Fruit fly (Drosophila melanogaster) whole organism, embryonic: ENCODE measurements around the gene CaMKII.

Experiments used
- BEAF-32 ChIP-seq: fragments of 200-800 bp; sonication (Bioruptor generic); optimal IDR thresholded peaks from 3 replicates; lab custom pipeline; 2017; ENCODE audit warnings: missing biosample characterization, missing genetic modification characterization, mild to moderate bottlenecking, moderate library complexity, missing genetic modification reagents
- Bgb ChIP-seq: fragments of 200-800 bp; sonication (Bioruptor generic); IDR thresholded peaks from 2 replicates; pipeline ENCODE4 v1.3.6; 2022; ENCODE audit warnings: missing biosample characterization, missing genetic modification characterization; ENCODE audit not compliant: partially characterized antibody
- CG10209 ChIP-seq: fragments of 200-800 bp; sonication (Bioruptor generic); optimal IDR thresholded peaks from 3 replicates; lab custom pipeline; 2017; ENCODE audit warnings: missing biosample characterization, mild to moderate bottlenecking, missing genetic modification characterization, missing genetic modification reagents
- CG10366 ChIP-seq: fragments of 200-800 bp; sonication (Bioruptor generic); IDR thresholded peaks from 2 replicates; pipeline ENCODE4 v1.3.6; 2022; ENCODE audit warnings: missing biosample characterization, missing genetic modification characterization
- CG11247 ChIP-seq: fragments of 200-800 bp; sonication (Bioruptor generic); IDR thresholded peaks from 2 replicates; pipeline ENCODE4 v1.3.6; 2022; ENCODE audit warnings: missing biosample characterization, missing genetic modification characterization
- CG12104 ChIP-seq: fragments of 200-800 bp; sonication (Bioruptor generic); optimal IDR thresholded peaks from 3 replicates; lab custom pipeline; 2016; ENCODE audit warnings: missing biosample characterization, missing genetic modification characterization
- CG12769 ChIP-seq: fragments of 200-800 bp; sonication (Bioruptor generic); optimal IDR thresholded peaks from 2 replicates; lab custom pipeline; 2019; ENCODE audit warnings: missing biosample characterization, mild to moderate bottlenecking, missing genetic modification characterization, moderate library complexity
- CG13123 ChIP-seq: fragments of 200-800 bp; sonication (Bioruptor generic); optimal IDR thresholded peaks from 2 replicates; lab custom pipeline; 2016; ENCODE audit warnings: missing biosample characterization, missing genetic modification characterization
- CG17829 ChIP-seq: fragments of 200-800 bp; optimal IDR thresholded peaks from 2 replicates; lab custom pipeline; 2019; ENCODE audit warnings: missing biosample characterization, mild to moderate bottlenecking, missing genetic modification characterization, moderate library complexity
- CG2199 ChIP-seq: fragments of 200-800 bp; sonication (Bioruptor generic); IDR thresholded peaks from 3 replicates; pipeline ENCODE4 v1.3.6; 2022; ENCODE audit warnings: missing biosample characterization, missing genetic modification characterization
- CG2712 ChIP-seq: fragments of 200-800 bp; optimal IDR thresholded peaks from 3 replicates; lab custom pipeline; 2019; ENCODE audit warnings: missing biosample characterization, mild to moderate bottlenecking, missing genetic modification characterization, moderate library complexity
- CG3163 ChIP-seq: fragments of 200-800 bp; sonication (Bioruptor generic); optimal IDR thresholded peaks from 3 replicates; lab custom pipeline; 2016; ENCODE audit warnings: missing biosample characterization, missing genetic modification characterization
- CG32772 ChIP-seq: fragments of 200-800 bp; sonication (Bioruptor generic); IDR thresholded peaks from 2 replicates; pipeline ENCODE4 v1.3.6; 2022; ENCODE audit warnings: missing biosample characterization, missing genetic modification characterization
- CG6175 ChIP-seq: fragments of 200-800 bp; sonication (Bioruptor generic); IDR thresholded peaks from 3 replicates; pipeline ENCODE4 v1.3.6; 2022; ENCODE audit warnings: missing biosample characterization, missing genetic modification characterization
- CG6654 ChIP-seq: fragments of 200-800 bp; sonication (Bioruptor generic); optimal IDR thresholded peaks from 2 replicates; lab custom pipeline; 2017; ENCODE audit warnings: missing biosample characterization, mild to moderate bottlenecking, missing genetic modification characterization
- CG6689 ChIP-seq: fragments of 200-800 bp; sonication (Bioruptor generic); IDR thresholded peaks from 2 replicates; pipeline ENCODE4 v1.3.6; 2022; ENCODE audit warnings: missing biosample characterization, missing genetic modification characterization
- CG7556 ChIP-seq: fragments of 200-800 bp; sonication (Bioruptor generic); optimal IDR thresholded peaks from 2 replicates; lab custom pipeline; 2017; ENCODE audit warnings: missing biosample characterization, mild to moderate bottlenecking, missing genetic modification characterization
- CG7786 ChIP-seq: fragments of 200-800 bp; sonication (Bioruptor generic); optimal IDR thresholded peaks from 2 replicates; lab custom pipeline; 2016; ENCODE audit warnings: missing biosample characterization, missing genetic modification characterization
- CG9727 ChIP-seq: fragments of 200-800 bp; sonication (Bioruptor generic); optimal IDR thresholded peaks from 3 replicates; lab custom pipeline; 2017; ENCODE audit warnings: missing biosample characterization, mild to moderate bottlenecking, missing genetic modification characterization
- CG9817 ChIP-seq: fragments of 200-800 bp; sonication (Bioruptor generic); optimal IDR thresholded peaks from 2 replicates; lab custom pipeline; 2018; ENCODE audit warnings: missing biosample characterization, mild to moderate bottlenecking, missing genetic modification characterization, moderate library complexity
- D19A ChIP-seq: fragments of 200-800 bp; optimal IDR thresholded peaks from 3 replicates; lab custom pipeline; 2019; ENCODE audit warnings: missing biosample characterization, mild to moderate bottlenecking, missing genetic modification characterization, moderate library complexity
- Dip2 ChIP-seq: fragments of 200-800 bp; sonication (Bioruptor generic); IDR thresholded peaks from 2 replicates; pipeline ENCODE4 v1.3.6; 2022; ENCODE audit warnings: missing biosample characterization, missing genetic modification characterization
- Dip3 ChIP-seq: fragments of 200-800 bp; sonication (Bioruptor generic); optimal IDR thresholded peaks from 3 replicates; lab custom pipeline; 2016; ENCODE audit warnings: missing biosample characterization, missing genetic modification characterization
- Fer1 ChIP-seq: fragments of 200-800 bp; sonication (Bioruptor generic); optimal IDR thresholded peaks from 2 replicates; lab custom pipeline; 2017; ENCODE audit warnings: missing biosample characterization, mild to moderate bottlenecking, missing genetic modification characterization
- HmgD ChIP-seq: fragments of 200-800 bp; sonication (Bioruptor generic); optimal IDR thresholded peaks from 3 replicates; lab custom pipeline; 2016; ENCODE audit warnings: missing biosample characterization, missing genetic modification characterization
- MBD-R2 ChIP-seq: fragments of 200-800 bp; sonication (Bioruptor generic); IDR thresholded peaks from 2 replicates; pipeline ENCODE4 v1.3.6; 2022; ENCODE audit warnings: missing biosample characterization, missing genetic modification characterization
- Med ChIP-seq: fragments of 200-800 bp; sonication (Bioruptor generic); peaks from one replicate; lab custom pipeline; 2016; ENCODE audit warnings: missing biosample characterization, missing genetic modification characterization, mild to moderate bottlenecking, inconsistent platforms, moderate library complexity
- Nf-YB ChIP-seq: fragments of 200-800 bp; sonication (Bioruptor generic); optimal IDR thresholded peaks from 3 replicates; lab custom pipeline; 2019; ENCODE audit warnings: missing biosample characterization, mild to moderate bottlenecking, missing genetic modification characterization, moderate library complexity
- Optix ChIP-seq: fragments of 200-800 bp; sonication (Bioruptor generic); IDR thresholded peaks from 3 replicates; pipeline ENCODE4 v1.3.6; 2022; ENCODE audit warnings: missing biosample characterization, missing genetic modification characterization
- YL-1 ChIP-seq: fragments of 200-800 bp; sonication (Bioruptor generic); optimal IDR thresholded peaks from 3 replicates; lab custom pipeline; 2017; ENCODE audit warnings: missing biosample characterization, mild to moderate bottlenecking, missing genetic modification characterization
- abd-A ChIP-seq: fragments of 200-800 bp; sonication (Bioruptor generic); optimal IDR thresholded peaks from 3 replicates; lab custom pipeline; 2019; ENCODE audit warnings: missing biosample characterization, mild to moderate bottlenecking, missing genetic modification characterization, moderate library complexity
- bowl ChIP-seq: fragments of 200-800 bp; sonication (Bioruptor generic); IDR thresholded peaks from 2 replicates; pipeline ENCODE4 v1.3.6; 2022; ENCODE audit warnings: missing biosample characterization, missing genetic modification characterization
- cad ChIP-seq: fragments of >200 bp; optimal IDR thresholded peaks from 2 replicates; lab custom pipeline; 2017; ENCODE audit warnings: missing biosample characterization, missing genetic modification characterization
- crp ChIP-seq, 2 experiments: fragments of 200-800 bp; sonication (Bioruptor generic); optimal IDR thresholded peaks; 2 replicates in 1 of 2; 3 replicates in 1 of 2; lab custom pipeline; 2017; ENCODE audit warnings: missing biosample characterization in 2 of 2, missing genetic modification characterization in 2 of 2, mild to moderate bottlenecking in 1 of 2, moderate library complexity in 1 of 2
- ewg ChIP-seq: fragments of 200-800 bp; sonication (Bioruptor generic); optimal IDR thresholded peaks from 3 replicates; lab custom pipeline; 2017; ENCODE audit warnings: mild to moderate bottlenecking, missing biosample characterization, missing genetic modification reagents, missing genetic modification characterization
- ftz-f1 ChIP-seq: fragments of 200-800 bp; sonication (Bioruptor generic); optimal IDR thresholded peaks from 2 replicates; lab custom pipeline; 2016; ENCODE audit warnings: missing biosample characterization, missing genetic modification characterization
- gcm2 ChIP-seq: fragments of 200-800 bp; sonication (Bioruptor generic); optimal IDR thresholded peaks from 2 replicates; lab custom pipeline; 2016; ENCODE audit warnings: missing biosample characterization, missing genetic modification characterization
- grau ChIP-seq: fragments of 200-800 bp; optimal IDR thresholded peaks from 3 replicates; lab custom pipeline; 2019; ENCODE audit warnings: missing biosample characterization, mild to moderate bottlenecking, missing genetic modification characterization, moderate library complexity
- gro ChIP-seq: fragments of 200-800 bp; sonication (Bioruptor generic); optimal IDR thresholded peaks from 2 replicates; lab custom pipeline; 2016; ENCODE audit warnings: missing biosample characterization, missing genetic modification characterization
- gt ChIP-seq: fragments of 200-800 bp; sonication (Bioruptor generic); IDR thresholded peaks from 2 replicates; pipeline ENCODE4 v1.3.6; 2022; ENCODE audit warnings: missing biosample characterization, missing genetic modification characterization
- lov ChIP-seq, 2 experiments: fragments of 200-800 bp in 1 of 2; fragments of >200 bp in 1 of 2; sonication (Bioruptor generic) in 1 of 2; IDR thresholded peaks in 1 of 2; optimal IDR thresholded peaks in 1 of 2; 2 replicates in 1 of 2; 3 replicates in 1 of 2; pipeline versions ENCODE4 v1.3.6 to Lab custom; 2017 to 2022; ENCODE audit warnings: missing biosample characterization in 1 of 2, missing genetic modification characterization in 1 of 2
- otp ChIP-seq: fragments of 200-800 bp; sonication (Bioruptor generic); IDR thresholded peaks from 3 replicates; pipeline ENCODE4, ENCODE4 v1.3.6; 2022; ENCODE audit warnings: missing biosample characterization, missing genetic modification characterization
- pita ChIP-seq: fragments of 200-800 bp; sonication (Bioruptor generic); optimal IDR thresholded peaks from 2 replicates; lab custom pipeline; 2017; ENCODE audit warnings: missing biosample characterization, mild to moderate bottlenecking, missing genetic modification characterization
- ranshi ChIP-seq: fragments of 200-800 bp; sonication (Bioruptor generic); IDR thresholded peaks from 2 replicates; pipeline ENCODE4 v1.3.6; 2022; ENCODE audit warnings: missing biosample characterization, missing genetic modification characterization
- rib ChIP-seq: fragments of 200-800 bp; sonication (Bioruptor generic); IDR thresholded peaks from 2 replicates; pipeline ENCODE4 v1.3.6; 2022; ENCODE audit warnings: missing biosample characterization, missing genetic modification characterization
- sim ChIP-seq: fragments of 200-800 bp; sonication (Bioruptor generic); IDR thresholded peaks from 2 replicates; pipeline ENCODE4 v1.3.6; 2022; ENCODE audit warnings: missing biosample characterization, missing genetic modification characterization
- sima ChIP-seq: fragments of 200-800 bp; sonication (Bioruptor generic); optimal IDR thresholded peaks from 2 replicates; lab custom pipeline; 2016; ENCODE audit warnings: missing biosample characterization, missing genetic modification characterization
- slou ChIP-seq: fragments of 200-800 bp; sonication (Bioruptor generic); optimal IDR thresholded peaks from 3 replicates; lab custom pipeline; 2016; ENCODE audit warnings: missing biosample characterization, missing genetic modification characterization
- ssp ChIP-seq: fragments of 200-800 bp; sonication (Bioruptor generic); IDR thresholded peaks from 2 replicates; pipeline ENCODE4 v1.3.6; 2022; ENCODE audit warnings: missing biosample characterization, missing genetic modification characterization
- tup ChIP-seq: fragments of 200-800 bp; sonication (Bioruptor generic); optimal IDR thresholded peaks from 2 replicates; lab custom pipeline; 2016; ENCODE audit warnings: missing biosample characterization, mild to moderate bottlenecking, missing genetic modification characterization, moderate library complexity

The CaMKII gene

dm6 chr4:989058-989770 is 64.3 kb downstream of the CaMKII start, which contains the start of gene toy (continued):
- no peak for TF ChIP-seq slou (GFP tag; lab: Kevin White, UChicago)
- peak; percentile 100 for TF ChIP-seq Nf-YB (GFP tag; lab: Kevin White, UChicago)
- no peak for TF ChIP-seq Optix (GFP tag; lab: Robert Waterston, UW)
- TF ChIP-seq CG6689 (GFP tag; lab: Robert Waterston, UW): no peak
- TF ChIP-seq sima: no peak
- no peak for TF ChIP-seq CG6175
- no peak for TF ChIP-seq otp (GFP tag; lab: Robert Waterston, UW)
- TF ChIP-seq CG17829: no peak
- no peak for TF ChIP-seq CG2712 (tag; lab: Kevin White, UChicago)
- TF ChIP-seq tup (GFP tag; lab: Kevin White, UChicago): no peak
- no peak for TF ChIP-seq CG9727 (GFP tag; lab: Kevin White, UChicago)
- TF ChIP-seq Med (GFP tag; lab: Kevin White, UChicago): no peak
- TF ChIP-seq CG32772 (GFP tag; lab: Robert Waterston, UW): no peak
- TF ChIP-seq ewg: peak; percentile 82
- TF ChIP-seq grau (tag; lab: Kevin White, UChicago): no peak
- peak; percentile 50 for TF ChIP-seq cad
- no peak for TF ChIP-seq CG6654 (GFP tag; lab: Kevin White, UChicago)
- TF ChIP-seq CG12104: no peak
- no peak for TF ChIP-seq lov (optimal IDR thresholded peaks at IDR 0.05; lab: Kevin White, UChicago)
- TF ChIP-seq lov (GFP tag; IDR thresholded peaks at IDR 0.05; lab: Robert Waterston, UW): no peak
- no peak for TF ChIP-seq CG9817 (tag; lab: Kevin White, UChicago)
- TF ChIP-seq rib (GFP tag; lab: Robert Waterston, UW): no peak
- TF ChIP-seq Dip3: no peak
- TF ChIP-seq YL-1 (GFP tag; lab: Kevin White, UChicago): no peak
- no peak for TF ChIP-seq CG3163 (GFP tag; lab: Kevin White, UChicago)
- TF ChIP-seq sim (GFP tag; lab: Robert Waterston, UW): no peak
- TF ChIP-seq ssp (GFP tag; lab: Robert Waterston, UW): no peak
- TF ChIP-seq Dip2 (GFP tag; lab: Robert Waterston, UW): no peak
- no peak for TF ChIP-seq CG11247 (GFP tag; lab: Robert Waterston, UW)
- TF ChIP-seq CG7786 (GFP tag; lab: Kevin White, UChicago): no peak
- peak; percentile 97 for TF ChIP-seq CG2199
- TF ChIP-seq abd-A (tag; lab: Kevin White, UChicago): no peak
- TF ChIP-seq ftz-f1 (GFP tag; lab: Kevin White, UChicago): no peak
- TF ChIP-seq Fer1 (GFP tag; lab: Kevin White, UChicago): no peak
- TF ChIP-seq CG7556 (GFP tag; lab: Kevin White, UChicago): no peak
- no peak for TF ChIP-seq CG10209 (GFP tag; lab: Kevin White, UChicago)
- no peak for TF ChIP-seq gro
- no peak for TF ChIP-seq crp (GFP tag; optimal IDR thresholded peaks at IDR 0.05; lab: Kevin White, UChicago)
- no peak for TF ChIP-seq MBD-R2 (GFP tag; lab: Robert Waterston, UW)
- TF ChIP-seq CG10366: no peak
- no peak for TF ChIP-seq pita
- no peak for TF ChIP-seq CG12769 (tag; lab: Kevin White, UChicago)
- TF ChIP-seq Bgb (GFP tag; lab: Robert Waterston, UW): 0 out of 2 replicates have a peak, but pooled peaks have one; percentile 51
- TF ChIP-seq CG13123: no peak
- TF ChIP-seq BEAF-32 (GFP tag; lab: Kevin White, UChicago): no peak
- no peak for TF ChIP-seq gcm2
- peak; percentile 80 for TF ChIP-seq HmgD (GFP tag; lab: Kevin White, UChicago)
- no peak for TF ChIP-seq ranshi
- TF ChIP-seq bowl: no peak
- no peak for TF ChIP-seq gt (GFP tag; lab: Robert Waterston, UW)
- peak; percentile 61 for TF ChIP-seq D19A (tag; lab: Kevin White, UChicago)
